Fruit fly (Drosophila melanogaster) whole organism, adult: Measurements from ENCODE around the gene VGlut.

Experiments used
- CG11617 ChIP-seq: fragments of 200-800 bp; sonication (Bioruptor generic); optimal IDR thresholded peaks from 2 replicates; lab custom pipeline; 2017; ENCODE audit warnings: mild to moderate bottlenecking, missing biosample characterization, missing genetic modification reagents, missing genetic modification characterization
- CG12768 ChIP-seq: fragments of 200-800 bp; sonication (Bioruptor generic); optimal IDR thresholded peaks from 2 replicates; lab custom pipeline; 2017; ENCODE audit warnings: missing biosample characterization, missing genetic modification characterization, mild to moderate bottlenecking, moderate library complexity, missing genetic modification reagents
- CG14711 ChIP-seq: fragments of 200-800 bp; sonication (Bioruptor generic); optimal IDR thresholded peaks from 2 replicates; lab custom pipeline; 2018; ENCODE audit warnings: missing biosample characterization, mild to moderate bottlenecking, missing genetic modification characterization, moderate library complexity
- CG1620 ChIP-seq: fragments of 200-800 bp; sonication (Bioruptor generic); optimal IDR thresholded peaks from 2 replicates; lab custom pipeline; 2016; ENCODE audit warnings: missing biosample characterization, missing genetic modification characterization
- CG33017 ChIP-seq: fragments of 200-800 bp; sonication (Bioruptor generic); optimal IDR thresholded peaks from 2 replicates; lab custom pipeline; 2018; ENCODE audit warnings: missing biosample characterization, mild to moderate bottlenecking, missing genetic modification characterization, moderate library complexity
- CG5204 ChIP-seq: fragments of 200-800 bp; sonication (Bioruptor generic); optimal IDR thresholded peaks from 2 replicates; lab custom pipeline; 2016; ENCODE audit warnings: missing biosample characterization, missing genetic modification characterization
- CG7045 ChIP-seq: fragments of 200-800 bp; sonication (Bioruptor generic); optimal IDR thresholded peaks from 2 replicates; lab custom pipeline; 2017; ENCODE audit warnings: missing biosample characterization, mild to moderate bottlenecking, missing genetic modification characterization
- CG7101 ChIP-seq: fragments of 200-800 bp; sonication (Bioruptor generic); optimal IDR thresholded peaks from 2 replicates; lab custom pipeline; 2018; ENCODE audit warnings: missing biosample characterization, mild to moderate bottlenecking, missing genetic modification characterization, moderate library complexity
- Clk ChIP-seq: fragments of 200-800 bp; sonication (Bioruptor generic); optimal IDR thresholded peaks from 2 replicates; lab custom pipeline; 2017; ENCODE audit warnings: missing biosample characterization, missing genetic modification characterization
- Crg-1 ChIP-seq: fragments of 200-800 bp; sonication (Bioruptor generic); optimal IDR thresholded peaks from 2 replicates; lab custom pipeline; 2016; ENCODE audit warnings: missing biosample characterization, missing genetic modification characterization
- Hr96 ChIP-seq: fragments of 200-800 bp; sonication (Bioruptor generic); optimal IDR thresholded peaks from 2 replicates; lab custom pipeline; 2016; ENCODE audit warnings: missing biosample characterization, missing genetic modification characterization
- Mnt ChIP-seq: fragments of 200-800 bp; sonication (Bioruptor generic); optimal IDR thresholded peaks from 2 replicates; lab custom pipeline; 2016; ENCODE audit warnings: missing biosample characterization, mild to moderate bottlenecking, missing genetic modification characterization
- bab1 ChIP-seq: fragments of 200-800 bp; sonication (Bioruptor generic); optimal IDR thresholded peaks from 3 replicates; lab custom pipeline; 2019; ENCODE audit warnings: missing biosample characterization, mild to moderate bottlenecking, missing genetic modification characterization, moderate library complexity
- cic ChIP-seq: fragments of 200-800 bp; sonication (Bioruptor generic); optimal IDR thresholded peaks from 2 replicates; lab custom pipeline; 2017; ENCODE audit warnings: missing biosample characterization, mild to moderate bottlenecking, missing genetic modification characterization, moderate library complexity
- cnc ChIP-seq, 2 experiments: fragments of >200 bp; optimal IDR thresholded peaks; 2 replicates each; lab custom pipeline; 2017
- kay ChIP-seq: fragments of 200-800 bp; sonication (Bioruptor generic); peaks from one replicate; lab custom pipeline; 2016; ENCODE audit warnings: missing biosample characterization, missing genetic modification characterization, borderline replicate concordance
- pad ChIP-seq: fragments of 200-800 bp; sonication (Bioruptor generic); optimal IDR thresholded peaks from 3 replicates; lab custom pipeline; 2017; ENCODE audit warnings: missing biosample characterization, missing genetic modification characterization, mild to moderate bottlenecking, moderate library complexity, missing genetic modification reagents
- tj ChIP-seq: fragments of 200-800 bp; sonication (Bioruptor generic); optimal IDR thresholded peaks from 3 replicates; lab custom pipeline; 2017; ENCODE audit warnings: missing biosample characterization, mild to moderate bottlenecking, missing genetic modification characterization, moderate library complexity
- toe ChIP-seq: fragments of 200-800 bp; sonication (Bioruptor generic); optimal IDR thresholded peaks from 2 replicates; lab custom pipeline; 2016; ENCODE audit warnings: missing biosample characterization, missing genetic modification characterization

The VGlut gene

DNA sequence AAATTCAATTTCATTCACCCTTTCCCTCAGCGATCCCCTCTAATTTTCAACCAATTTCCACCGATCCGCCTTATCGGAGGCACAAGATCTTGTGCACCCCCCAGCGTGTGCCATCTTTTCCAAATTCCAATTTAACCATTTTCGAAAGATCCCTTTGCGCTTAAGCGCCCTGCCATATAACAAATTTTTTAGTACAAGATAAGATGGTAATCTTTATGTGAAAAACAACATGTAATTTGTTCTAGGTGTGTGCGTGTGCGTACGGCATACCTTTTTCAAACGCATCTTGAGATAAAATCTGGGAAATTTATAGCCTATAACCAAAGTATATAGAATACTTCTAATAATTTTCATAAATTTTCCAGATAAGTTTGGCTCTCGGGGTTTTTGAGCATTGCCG is 53.7 kb downstream of the VGlut start:
- TF ChIP-seq CG1620 (GFP tag; lab: Kevin White, UChicago) (no peak), CG5204 (GFP tag; lab: Kevin White, UChicago) (no peak), Hr96 (GFP tag; lab: Kevin White, UChicago) (no peak), CG12768 (no peak), toe (GFP tag; lab: Kevin White, UChicago) (no peak), tj (GFP tag; lab: Kevin White, UChicago) (no peak), cnc (optimal IDR thresholded peaks at IDR 0.05; lab: Kevin White, UChicago) (no peak), pad (GFP tag; lab: Kevin White, UChicago) (no peak), kay (no peak), CG7045 (GFP tag; lab: Kevin White, UChicago) (no peak)

DNA sequence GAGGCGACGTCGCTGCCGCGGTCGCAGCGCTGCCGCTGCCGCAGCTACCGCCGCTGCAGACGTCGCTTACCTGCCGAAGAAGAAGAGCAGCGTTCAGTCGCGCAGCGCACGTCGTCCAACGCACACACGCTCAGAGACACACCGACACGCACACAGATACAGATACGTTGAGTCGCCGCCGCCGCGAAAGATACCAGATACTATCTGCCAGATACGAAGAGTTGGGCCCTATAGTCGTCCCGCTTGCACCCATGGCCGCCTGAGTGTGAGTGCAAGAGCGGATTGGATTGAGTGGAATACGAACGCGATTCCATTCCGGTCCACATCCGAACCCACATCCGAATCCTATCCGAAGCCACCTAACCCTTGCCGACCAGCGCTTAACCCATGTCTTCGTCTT is 54.5 kb downstream of the VGlut start:
- no peak for TF ChIP-seq CG33017 (tag; lab: Kevin White, UChicago)
- no peak for TF ChIP-seq CG7045 (GFP tag; lab: Kevin White, UChicago)
- no peak for TF ChIP-seq CG14711 (tag; lab: Kevin White, UChicago)
- no peak for TF ChIP-seq cnc (optimal IDR thresholded peaks at IDR 0.05; lab: Kevin White, UChicago)
- no peak for TF ChIP-seq toe (GFP tag; lab: Kevin White, UChicago)
- TF ChIP-seq Hr96 (GFP tag; lab: Kevin White, UChicago), result no peak
- TF ChIP-seq Clk (GFP tag; lab: Kevin White, UChicago), result no peak
- TF ChIP-seq Crg-1 (GFP tag; lab: Kevin White, UChicago), result no peak
- no peak for TF ChIP-seq tj (GFP tag; lab: Kevin White, UChicago)
- TF ChIP-seq CG5204 (GFP tag; lab: Kevin White, UChicago), result no peak
- TF ChIP-seq bab1, result no peak
- TF ChIP-seq pad (GFP tag; lab: Kevin White, UChicago), result no peak
- no peak for TF ChIP-seq CG1620 (GFP tag; lab: Kevin White, UChicago)
- TF ChIP-seq CG11617, result no peak
- no peak for TF ChIP-seq Mnt
- TF ChIP-seq kay, result no peak

DNA sequence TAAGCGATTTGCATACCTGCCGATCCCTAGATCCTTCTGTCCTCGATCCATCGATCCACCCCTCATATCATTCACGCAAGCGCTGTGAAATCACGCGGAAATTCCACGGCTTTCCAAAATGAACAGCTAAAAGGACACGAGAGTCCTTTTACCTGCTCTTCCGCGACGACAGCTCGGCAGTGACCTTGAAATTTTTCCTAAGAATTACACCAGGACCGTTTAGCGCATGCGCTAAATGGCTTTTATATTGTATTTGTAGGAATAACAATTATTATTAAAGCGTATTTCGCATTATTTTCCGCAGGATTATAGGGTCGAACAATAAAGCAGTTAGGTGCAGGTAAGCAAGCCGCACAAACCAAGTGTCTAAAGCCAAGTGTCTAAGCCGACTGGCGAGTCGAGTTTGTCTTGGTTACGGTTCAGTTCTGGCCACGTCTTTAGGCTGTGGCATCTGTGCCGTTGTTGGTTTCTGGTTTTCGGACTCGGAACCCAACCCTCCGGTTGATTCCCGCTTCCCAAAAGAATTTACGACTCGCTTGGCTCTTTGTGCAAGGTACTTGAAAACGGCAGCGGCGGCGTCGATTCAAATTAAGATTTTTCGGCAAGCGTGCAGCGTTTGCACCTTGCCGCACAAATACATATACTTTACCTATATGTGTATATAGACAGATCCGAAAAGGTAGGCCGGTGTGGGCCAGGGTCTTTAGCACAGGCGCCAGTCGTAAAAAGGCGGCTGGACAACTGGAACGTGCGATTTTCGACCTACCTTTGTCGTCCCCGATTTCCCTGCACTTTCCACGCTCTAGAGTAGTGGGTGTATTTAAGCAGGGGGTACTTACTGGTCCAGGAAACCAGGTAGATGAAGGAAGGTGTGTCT is 56.7 kb downstream of the VGlut start:
- TF ChIP-seq Crg-1 (GFP tag; lab: Kevin White, UChicago) (no peak), CG14711 (tag; lab: Kevin White, UChicago) (no peak)

DNA sequence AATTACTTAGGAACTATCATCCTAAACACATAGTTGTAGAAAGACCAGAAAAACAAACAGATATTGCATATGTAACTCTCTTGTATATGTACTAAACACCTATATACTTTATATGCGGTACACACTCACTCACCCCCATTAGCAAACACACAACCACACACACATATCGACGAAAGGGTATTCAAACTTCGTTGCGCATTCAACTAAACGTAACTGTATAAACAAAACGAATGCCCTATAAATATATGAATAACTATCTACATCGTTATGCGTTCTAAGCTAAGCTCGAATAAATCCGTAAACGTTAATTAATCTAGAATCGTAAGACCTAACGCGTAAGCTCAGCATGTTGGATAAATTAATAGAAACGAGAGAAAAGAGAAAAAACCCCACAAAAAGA is 59.1 kb downstream of the VGlut start:
- no peak for TF ChIP-seq CG7045 (GFP tag; lab: Kevin White, UChicago)
- TF ChIP-seq bab1, result no peak
- no peak for TF ChIP-seq CG7101
- TF ChIP-seq cic, result no peak
- no peak for TF ChIP-seq Hr96 (GFP tag; lab: Kevin White, UChicago)
